In the genomic region with DNA sequence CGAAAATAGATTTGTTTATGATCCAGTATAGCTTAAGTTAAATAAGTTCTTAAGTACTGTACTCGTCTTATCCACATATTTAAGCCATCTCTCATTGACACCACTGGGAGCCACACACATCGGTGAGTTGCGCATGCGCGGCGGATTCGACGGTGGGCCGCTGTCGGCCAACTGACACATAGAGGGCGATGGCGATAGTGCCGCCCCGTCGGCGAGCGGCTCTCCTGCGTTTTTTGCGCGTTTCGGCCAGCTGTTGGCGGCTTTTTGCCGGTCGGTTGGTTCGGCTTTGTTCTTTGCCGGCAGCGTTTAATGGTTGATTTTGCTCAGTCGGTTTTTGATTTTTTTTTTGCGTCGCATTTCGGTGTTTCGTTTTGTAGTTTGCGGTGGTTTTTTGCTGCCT, we compare ENCODE assay signal across 4 fruit fly cellular contexts.
A peak's percentile ranks its signal among the peaks of the same experiment; 100 is the strongest.
TF ChIP-seq lines count a peak whose summit lies in the region.

No protein-coding gene starts in this region.

- TF ChIP-seq CTCF in S2 (optimal IDR thresholded peaks at IDR 0.05; lab: Kevin White, UChicago) = peak; percentile 33 to 37
- peak; percentile 75 for TF ChIP-seq CTCF in whole organism, embryonic (GFP tag; optimal IDR thresholded peaks at IDR 0.05; lab: Kevin White, UChicago)

TF ChIP-seq in whole organism, embryonic, 481 proteins besides CTCF, POLR2A, EP300 and RAD21:
- TF ChIP-seq vvl (GFP tag; IDR thresholded peaks at IDR 0.05; lab: Robert Waterston, UW) (no peak), sens (GFP tag; lab: Kevin White, UChicago) (peak; percentile 37), croc (GFP tag; conservative IDR thresholded peaks at IDR 0.05; lab: Robert Waterston, UW) (no peak), Dip2 (GFP tag; IDR thresholded peaks at IDR 0.05; lab: Robert Waterston, UW) (peak; percentile 6; the same call in 1 of the 2 replicates), CG8089 (GFP tag; optimal IDR thresholded peaks at IDR 0.05; lab: Kevin White, UChicago) (no peak), Vsx1 (GFP tag; optimal IDR thresholded peaks at IDR 0.05; lab: Kevin White, UChicago) (no peak), CG10979 (tag; optimal IDR thresholded peaks at IDR 0.05; lab: Kevin White, UChicago) (peak; percentile 39), ewg (GFP tag; optimal IDR thresholded peaks at IDR 0.05; lab: Kevin White, UChicago) (peak; percentile 33), CG33557 (GFP tag; optimal IDR thresholded peaks at IDR 0.05; lab: Kevin White, UChicago) (no peak), CG8388 (GFP tag; optimal IDR thresholded peaks at IDR 0.05; lab: Kevin White, UChicago) (no peak), abd-A (tag; optimal IDR thresholded peaks at IDR 0.05; lab: Kevin White, UChicago) (no peak), CG34422 (GFP tag; IDR thresholded peaks at IDR 0.05; lab: Robert Waterston, UW) (0 out of 3 replicates have a peak, but pooled peaks have one; percentile 18), chinmo (GFP tag; IDR thresholded peaks at IDR 0.05; lab: Robert Waterston, UW; ENCODE audit: partially characterized antibody) (0 out of 4 replicates have a peak, but pooled peaks have one; percentile 23), Rfx (GFP tag; IDR thresholded peaks at IDR 0.05; lab: Robert Waterston, UW) (peak; percentile 7; the same call in 1 of the 2 replicates), CG8478 (optimal IDR thresholded peaks at IDR 0.05; lab: Kevin White, UChicago) (no peak), Fer3 (tag; optimal IDR thresholded peaks at IDR 0.05; lab: Kevin White, UChicago) (no peak), CG10654 (GFP tag; optimal IDR thresholded peaks at IDR 0.05; lab: Kevin White, UChicago) (no peak), seq (GFP tag; IDR thresholded peaks at IDR 0.05; lab: Robert Waterston, UW) (peak; percentile 26; the same call in 1 of the 2 replicates), CG4820 (GFP tag; optimal IDR thresholded peaks at IDR 0.05; lab: Kevin White, UChicago) (no peak), gce (GFP tag; IDR thresholded peaks at IDR 0.05; lab: Robert Waterston, UW) (no peak)

TF ChIP-seq in whole organism, prepupa, 60 proteins besides CTCF, POLR2A, EP300 and RAD21:
- TF ChIP-seq eg (GFP tag; IDR thresholded peaks at IDR 0.05; lab: Robert Waterston, UW) (no peak), Blimp-1 (GFP tag; optimal IDR thresholded peaks at IDR 0.05; lab: Kevin White, UChicago) (no peak), achi (GFP tag; optimal IDR thresholded peaks at IDR 0.05; lab: Kevin White, UChicago) (no peak), CG6163 (GFP tag; IDR thresholded peaks at IDR 0.05; lab: Robert Waterston, UW) (peak; percentile 44; the same call in 1 of the 3 replicates), spab (GFP tag; optimal IDR thresholded peaks at IDR 0.05; lab: Kevin White, UChicago) (no peak), CG6808 (GFP tag; optimal IDR thresholded peaks at IDR 0.05; lab: Kevin White, UChicago) (peak; percentile 24), CG10631 (GFP tag; optimal IDR thresholded peaks at IDR 0.05; lab: Kevin White, UChicago) (no peak), Eip93F (GFP tag; optimal IDR thresholded peaks at IDR 0.05; lab: Kevin White, UChicago) (no peak), salr (GFP tag; optimal IDR thresholded peaks at IDR 0.05; lab: Kevin White, UChicago) (no peak), CG11762 (GFP tag; optimal IDR thresholded peaks at IDR 0.05; lab: Kevin White, UChicago; ENCODE audit: insufficient read depth) (no peak), ss (GFP tag; optimal IDR thresholded peaks at IDR 0.05; lab: Kevin White, UChicago) (peak in 1 of 2 experiments; percentile 1), Eip78C (GFP tag; lab: Kevin White, UChicago) (no peak)

TF ChIP-seq in whole organism, pupa, 21 proteins besides CTCF, POLR2A, EP300 and RAD21:
- TF ChIP-seq fd96Ca (GFP tag; IDR thresholded peaks at IDR 0.05; lab: Robert Waterston, UW) (no peak), CG13204 (GFP tag; optimal IDR thresholded peaks at IDR 0.05; lab: Kevin White, UChicago) (peak; percentile 51), Pif1B (GFP tag; optimal IDR thresholded peaks at IDR 0.05; lab: Kevin White, UChicago) (no peak)
